Worm (Caenorhabditis elegans) whole organism, midembryonic: Measurements from ENCODE around the gene srlf-31.

Experiments used
- flt-1 ChIP-seq: fragments of 200-800 bp; sonication (Bioruptor generic); IDR thresholded peaks from 2 replicates; pipeline ENCODE4 v1.3.6; 2022; ENCODE audit warnings: missing genetic modification characterization, missing compliant biosample characterization
- klf-2 ChIP-seq: fragments of 200-800 bp; sonication (Bioruptor generic); conservative IDR thresholded peaks from 2 replicates; pipeline ENCODE4 v1.3.6; 2022; ENCODE audit warnings: missing genetic modification reagents, missing genetic modification characterization, missing compliant biosample characterization
- med-1 ChIP-seq: sonication (generic microtip); optimal IDR thresholded peaks from 2 replicates; lab custom pipeline; 2017; ENCODE audit warnings: missing genetic modification characterization, mild to moderate bottlenecking, missing compliant biosample characterization, antibody characterized with exemption, missing genetic modification reagents; ENCODE audit not compliant: insufficient read depth
- tab-1 ChIP-seq: fragments of 200-800 bp; sonication (Bioruptor generic); IDR thresholded peaks from 2 replicates; pipeline ENCODE4 v1.3.6; 2022; ENCODE audit warnings: missing genetic modification characterization, missing compliant biosample characterization
- ztf-23 ChIP-seq: fragments of 200-800 bp; sonication (Bioruptor generic); IDR thresholded peaks from 2 replicates; pipeline ENCODE4 v1.3.6; 2022; ENCODE audit warnings: missing genetic modification reagents, missing genetic modification characterization, missing compliant biosample characterization

- TF ChIP-seq klf-2 (GFP tag; lab: Robert Waterston, UW), result no peak
- TF ChIP-seq ztf-23 (GFP tag; lab: Robert Waterston, UW), result no peak
- TF ChIP-seq flt-1 (GFP tag; lab: Robert Waterston, UW), result no peak
- TF ChIP-seq med-1 (GFP tag; lab: Kevin White, UChicago), result no peak
- no peak for TF ChIP-seq tab-1 (GFP tag; lab: Robert Waterston, UW)
These were observed 42.4 kb upstream of the srlf-31 start, which contains the start of gene srj-1 for ce11 chrIV:11965327-11965726.
